Worm (Caenorhabditis elegans): ENCODE results near the gene apc-2.
A peak's percentile ranks its signal among the peaks of the same experiment; 100 is the strongest.

- no peak for TF ChIP-seq mdl-1 (tag; optimal IDR thresholded peaks at IDR 0.05)
- TF ChIP-seq blmp-1 (tag; optimal IDR thresholded peaks at IDR 0.05; ENCODE audit: insufficient read depth), result no peak
- no peak for TF ChIP-seq nhr-77 (tag; optimal IDR thresholded peaks at IDR 0.05)
- no peak for TF ChIP-seq peb-1 (tag; optimal IDR thresholded peaks at IDR 0.05)
- TF ChIP-seq nhr-10 (tag; optimal IDR thresholded peaks at IDR 0.05), result no peak
- no peak for TF ChIP-seq unc-62 (GFP tag; optimal IDR thresholded peaks at IDR 0.05)
- TF ChIP-seq zag-1 (tag; optimal IDR thresholded peaks at IDR 0.05), result peak; percentile 20
- no peak for TF ChIP-seq ztf-4 (tag; optimal IDR thresholded peaks at IDR 0.05)
- TF ChIP-seq lin-13 (GFP tag; optimal IDR thresholded peaks at IDR 0.05), result no peak
- no peak for TF ChIP-seq crh-2 (tag; optimal IDR thresholded peaks at IDR 0.05)
- no peak for TF ChIP-seq nhr-11 (tag; optimal IDR thresholded peaks at IDR 0.05)
- no peak for TF ChIP-seq dmd-4 (tag; optimal IDR thresholded peaks at IDR 0.05)
- TF ChIP-seq ZK546.5 (tag; optimal IDR thresholded peaks at IDR 0.05), result no peak
Observed at ce11 chrIII:8106476-8106875, 26.0 kb downstream of the apc-2 start.

Data from whole organism, L2 larva.